Worm (Caenorhabditis elegans) whole organism, L3 larva: Measurements from ENCODE around the gene F42C5.6.
A peak's percentile ranks its signal among the peaks of the same experiment; 100 is the strongest.

Source experiments
- R02D3.7 ChIP-seq: fragments of 150-350 bp; optimal IDR thresholded peaks from 2 replicates; lab custom pipeline; 2014; ENCODE audit warnings: missing biosample characterization, missing genetic modification characterization
- ama-1 ChIP-seq: fragments of 150-350 bp; optimal IDR thresholded peaks from 2 replicates; lab custom pipeline; 2018
- egl-27 ChIP-seq: sonication (generic microtip); optimal IDR thresholded peaks from 4 replicates; lab custom pipeline; 2017; ENCODE audit warnings: missing biosample characterization, missing genetic modification reagents, missing genetic modification characterization
- elt-1 ChIP-seq: fragments of 150-350 bp; optimal IDR thresholded peaks from 2 replicates; lab custom pipeline; 2014; ENCODE audit warnings: missing biosample characterization, missing genetic modification characterization
- elt-2 ChIP-seq: sonication (generic microtip); optimal IDR thresholded peaks from 2 replicates; lab custom pipeline; 2016; ENCODE audit warnings: missing genetic modification reagents, mild to moderate bottlenecking, missing genetic modification characterization, missing compliant biosample characterization
- elt-3 ChIP-seq, 3 experiments: fragments of 150-350 bp in 1 of 3; sonication (generic microtip) in 2 of 3; optimal IDR thresholded peaks; 2 replicates in 2 of 3; 4 replicates in 1 of 3; lab custom pipeline; 2014 to 2017; ENCODE audit warnings: missing biosample characterization in 3 of 3, missing genetic modification characterization in 3 of 3
- fkh-10 ChIP-seq: sonication (generic microtip); optimal IDR thresholded peaks from 2 replicates; lab custom pipeline; 2017; ENCODE audit warnings: missing biosample characterization, missing genetic modification reagents, missing genetic modification characterization
- lin-15B ChIP-seq: fragments of 150-350 bp; optimal IDR thresholded peaks from 2 replicates; lab custom pipeline; 2014; ENCODE audit warnings: missing biosample characterization, missing genetic modification characterization
- nhr-12 ChIP-seq: fragments of 150-350 bp; optimal IDR thresholded peaks from 2 replicates; lab custom pipeline; 2014; ENCODE audit warnings: missing biosample characterization, missing genetic modification characterization
- nhr-77 ChIP-seq: fragments of 150-350 bp; optimal IDR thresholded peaks from 2 replicates; lab custom pipeline; 2014; ENCODE audit warnings: missing biosample characterization, missing genetic modification characterization
- pqm-1 ChIP-seq: fragments of 150-350 bp; optimal IDR thresholded peaks from 2 replicates; lab custom pipeline; 2017; ENCODE audit warnings: missing biosample characterization, missing genetic modification characterization, inconsistent platforms
- unc-62 ChIP-seq: fragments of 150-350 bp; sonication (generic microtip); optimal IDR thresholded peaks from 4 replicates; lab custom pipeline; 2014; ENCODE audit warnings: missing biosample characterization, missing genetic modification reagents, missing genetic modification characterization
- zag-1 ChIP-seq: fragments of 150-350 bp; optimal IDR thresholded peaks from 2 replicates; lab custom pipeline; 2014; ENCODE audit warnings: missing biosample characterization, missing genetic modification characterization

- no peak for TF ChIP-seq lin-15B
- TF ChIP-seq nhr-12 (tag; lab: Kevin White, UChicago), result no peak
- no peak for TF ChIP-seq fkh-10
- TF ChIP-seq elt-2 (tag; lab: Kevin White, UChicago), result no peak
- TF ChIP-seq R02D3.7 (tag; lab: Kevin White, UChicago), result no peak
- no peak for TF ChIP-seq unc-62 (GFP tag; lab: Kevin White, UChicago)
- TF ChIP-seq nhr-77 (tag; lab: Kevin White, UChicago), result no peak
- TF ChIP-seq elt-3 (tag; optimal IDR thresholded peaks at IDR 0.05; lab: Kevin White, UChicago), result no peak
- no peak for TF ChIP-seq egl-27 (tag; lab: Kevin White, UChicago)
- peak; percentile 73 for TF ChIP-seq elt-1
- TF ChIP-seq zag-1, result no peak
- no peak for TF ChIP-seq pqm-1
- no peak for TF ChIP-seq ama-1 (lab: Kevin White, UChicago)
Measured at ce11 chrIV:7318900-7319299, 10.0 kb upstream of the F42C5.6 start.
